Fruit fly (Drosophila melanogaster): ENCODE results near the gene CG14720.

dm6 chr3R:11760669-11761387, 49.4 kb downstream of the CG14720 start:
- TF ChIP-seq CG11902 (GFP tag; optimal IDR thresholded peaks at IDR 0.05), result peak; percentile 100
- TF ChIP-seq dac (GFP tag; optimal IDR thresholded peaks at IDR 0.05), result peak; percentile 100
- peak; percentile 100 for TF ChIP-seq Eip75B (GFP tag; optimal IDR thresholded peaks at IDR 0.05)
- TF ChIP-seq topi (GFP tag; optimal IDR thresholded peaks at IDR 0.05), result peak; percentile 100
- peak; percentile 100 for TF ChIP-seq ss (GFP tag; optimal IDR thresholded peaks at IDR 0.05)
- TF ChIP-seq CG10631 (GFP tag; optimal IDR thresholded peaks at IDR 0.05), result peak; percentile 100
- peak; percentile 100 for TF ChIP-seq pdm3 (GFP tag; optimal IDR thresholded peaks at IDR 0.05)
- TF ChIP-seq Gug (GFP tag; IDR thresholded peaks at IDR 0.05), result no peak
- peak; percentile 100 for TF ChIP-seq CG3919 (GFP tag; optimal IDR thresholded peaks at IDR 0.05)
- peak; percentile 100 for TF ChIP-seq acj6 (GFP tag; optimal IDR thresholded peaks at IDR 0.05)
